Worm (Caenorhabditis elegans): ENCODE data around the gene C05G5.2.

ce11 chrX:14773238-14773637 lies 26.1 kb downstream of the C05G5.2 start, which contains the start of gene unc-3:
- no peak for TF ChIP-seq zag-1 (tag; optimal IDR thresholded peaks at IDR 0.05)
- TF ChIP-seq elt-3 (tag; optimal IDR thresholded peaks at IDR 0.05) = no peak
- no peak for TF ChIP-seq nhr-23 (tag; optimal IDR thresholded peaks at IDR 0.05)
- no peak for TF ChIP-seq egl-27 (tag; optimal IDR thresholded peaks at IDR 0.05)
- no peak for TF ChIP-seq ztf-4 (tag; optimal IDR thresholded peaks at IDR 0.05)
- no peak for TF ChIP-seq nhr-25 (tag; optimal IDR thresholded peaks at IDR 0.05)
- no peak for TF ChIP-seq nhr-129 (tag; optimal IDR thresholded peaks at IDR 0.05)
- TF ChIP-seq R02D3.7 (tag; optimal IDR thresholded peaks at IDR 0.05) = no peak
- no peak for TF ChIP-seq blmp-1 (tag; optimal IDR thresholded peaks at IDR 0.05; ENCODE audit: insufficient read depth)
- TF ChIP-seq unc-39 (tag; optimal IDR thresholded peaks at IDR 0.05) = no peak
- no peak for TF ChIP-seq snpc-4 (tag; optimal IDR thresholded peaks at IDR 0.05)
- no peak for TF ChIP-seq elt-1 (tag; optimal IDR thresholded peaks at IDR 0.05)
- TF ChIP-seq nhr-12 (tag; optimal IDR thresholded peaks at IDR 0.05) = no peak
